Worm (Caenorhabditis elegans): ENCODE results near the gene msp-56.

DNA sequence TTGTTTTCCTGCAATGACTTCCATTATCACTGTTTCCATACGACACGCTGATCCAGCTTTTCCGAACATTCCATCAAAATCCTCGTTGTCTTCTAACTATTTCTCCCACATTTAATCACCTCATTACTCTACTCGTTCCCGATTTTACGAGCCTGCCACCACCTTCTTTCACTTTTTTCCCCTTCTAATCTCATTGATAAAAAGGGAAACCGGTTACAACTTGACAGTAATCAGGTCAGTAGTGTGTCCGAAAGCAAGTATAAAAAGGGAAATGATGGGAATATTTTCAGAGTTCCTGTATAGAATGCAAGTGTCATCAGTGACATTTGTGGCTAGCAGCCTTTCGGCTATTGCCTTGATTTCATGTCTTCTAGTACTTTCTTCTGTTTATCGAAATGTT, 19.7 kb upstream of the msp-56 start, which contains the start of gene col-123:
- TF ChIP-seq him-1 (tag; optimal IDR thresholded peaks at IDR 0.05) = no peak
- TF ChIP-seq dao-5 (tag; optimal IDR thresholded peaks at IDR 0.05) = no peak
- TF ChIP-seq W03F9.2 (tag; optimal IDR thresholded peaks at IDR 0.05) = no peak

Measured in whole organism, L4/young adult.